Worm (Caenorhabditis elegans) whole organism, mixed stage, embryonic: ENCODE data around the gene T16A1.4.

Source experiments
- M03D4.4 ChIP-seq: sonication (generic microtip); optimal IDR thresholded peaks from 2 replicates; lab custom pipeline; 2017; ENCODE audit warnings: mild to moderate bottlenecking, missing genetic modification characterization, missing compliant biosample characterization
- bed-3 ChIP-seq: fragments of 200-800 bp; sonication (Bioruptor generic); optimal IDR thresholded peaks from 3 replicates; lab custom pipeline; 2018; ENCODE audit warnings: mild to moderate bottlenecking, missing genetic modification characterization, moderate library complexity, missing compliant biosample characterization
- blmp-1 ChIP-seq: fragments of 150-350 bp; optimal IDR thresholded peaks from 2 replicates; lab custom pipeline; 2014; ENCODE audit warnings: missing biosample characterization, missing genetic modification characterization
- ceh-39 ChIP-seq: fragments of 150-350 bp; optimal IDR thresholded peaks from 2 replicates; lab custom pipeline; 2014; ENCODE audit warnings: missing biosample characterization, missing genetic modification characterization
- ceh-43 ChIP-seq: fragments of 200-800 bp; sonication (Bioruptor generic); optimal IDR thresholded peaks from 2 replicates; lab custom pipeline; 2018; ENCODE audit warnings: mild to moderate bottlenecking, missing genetic modification characterization, moderate library complexity, missing compliant biosample characterization
- ces-1 ChIP-seq: fragments of 150-350 bp; optimal IDR thresholded peaks from 2 replicates; lab custom pipeline; 2014; ENCODE audit warnings: missing biosample characterization, missing genetic modification reagents, missing genetic modification characterization
- cnd-1 ChIP-seq: fragments of 200-800 bp; sonication (Bioruptor generic); optimal IDR thresholded peaks from 2 replicates; lab custom pipeline; 2018; ENCODE audit warnings: mild to moderate bottlenecking, missing genetic modification characterization, missing compliant biosample characterization
- drap-1 ChIP-seq: fragments of 200-800 bp; sonication (Bioruptor generic); optimal IDR thresholded peaks from 3 replicates; lab custom pipeline; 2018; ENCODE audit warnings: mild to moderate bottlenecking, missing genetic modification characterization, missing compliant biosample characterization
- elt-1 ChIP-seq: sonication (generic microtip); optimal IDR thresholded peaks from 2 replicates; lab custom pipeline; 2017; ENCODE audit warnings: missing genetic modification characterization, mild to moderate bottlenecking, missing compliant biosample characterization, antibody characterized with exemption, moderate library complexity, borderline replicate concordance; ENCODE audit not compliant: insufficient read depth
- hlh-1 ChIP-seq: fragments of 150-350 bp; optimal IDR thresholded peaks from 2 replicates; lab custom pipeline; 2014; ENCODE audit warnings: missing biosample characterization, missing genetic modification reagents, missing genetic modification characterization
- lin-13 ChIP-seq: fragments of 150-350 bp; optimal IDR thresholded peaks from 2 replicates; lab custom pipeline; 2014; ENCODE audit warnings: missing biosample characterization, missing genetic modification characterization
- lin-32 ChIP-seq: fragments of 200-800 bp; sonication (Bioruptor generic); optimal IDR thresholded peaks from 2 replicates; lab custom pipeline; 2018; ENCODE audit warnings: mild to moderate bottlenecking, missing genetic modification characterization, missing compliant biosample characterization
- lsy-2 ChIP-seq: fragments of 150-350 bp; optimal IDR thresholded peaks from 2 replicates; lab custom pipeline; 2014; ENCODE audit warnings: missing biosample characterization, missing genetic modification characterization
- mab-5 ChIP-seq: fragments of 150-350 bp; optimal IDR thresholded peaks from 2 replicates; lab custom pipeline; 2014; ENCODE audit warnings: missing biosample characterization, missing genetic modification characterization
- mep-1 ChIP-seq: fragments of 150-350 bp; optimal IDR thresholded peaks from 2 replicates; lab custom pipeline; 2017; ENCODE audit warnings: missing biosample characterization, missing genetic modification reagents, missing genetic modification characterization, inconsistent platforms
- mls-2 ChIP-seq: sonication (generic microtip); optimal IDR thresholded peaks from 2 replicates; lab custom pipeline; 2016; ENCODE audit warnings: mild to moderate bottlenecking, missing genetic modification characterization, moderate library complexity, missing compliant biosample characterization
- nhr-12 ChIP-seq: fragments of 150-350 bp; optimal IDR thresholded peaks from 2 replicates; lab custom pipeline; 2014; ENCODE audit warnings: missing biosample characterization, missing genetic modification characterization
- nhr-2 ChIP-seq: fragments of 150-350 bp; optimal IDR thresholded peaks from 2 replicates; lab custom pipeline; 2014; ENCODE audit warnings: missing biosample characterization, missing genetic modification characterization
- nhr-237 ChIP-seq: fragments of 150-350 bp; optimal IDR thresholded peaks from 2 replicates; lab custom pipeline; 2014; ENCODE audit warnings: missing biosample characterization, missing genetic modification characterization
- nhr-76 ChIP-seq: sonication (generic microtip); optimal IDR thresholded peaks from 2 replicates; lab custom pipeline; 2017; ENCODE audit warnings: missing biosample characterization, missing genetic modification characterization
- pha-4 ChIP-seq: fragments of 150-350 bp; optimal IDR thresholded peaks from 2 replicates; lab custom pipeline; 2018; ENCODE audit warnings: missing biosample characterization, missing genetic modification reagents, missing genetic modification characterization
- sem-2 ChIP-seq: fragments of 200-800 bp; sonication (Bioruptor generic); optimal IDR thresholded peaks from 2 replicates; lab custom pipeline; 2018; ENCODE audit warnings: mild to moderate bottlenecking, missing genetic modification characterization, missing compliant biosample characterization
- snpc-4 ChIP-seq: fragments of 150-350 bp; optimal IDR thresholded peaks from 2 replicates; lab custom pipeline; 2014; ENCODE audit warnings: missing biosample characterization, missing genetic modification characterization
- sptf-1 ChIP-seq: sonication (generic microtip); optimal IDR thresholded peaks from 2 replicates; lab custom pipeline; 2017; ENCODE audit warnings: mild to moderate bottlenecking, missing genetic modification characterization, moderate library complexity, missing compliant biosample characterization
- tbx-8 ChIP-seq: fragments of 200-800 bp; sonication (Bioruptor generic); optimal IDR thresholded peaks from 2 replicates; lab custom pipeline; 2018; ENCODE audit warnings: mild to moderate bottlenecking, missing genetic modification characterization, moderate library complexity, missing compliant biosample characterization
- unc-120 ChIP-seq: sonication (generic microtip); optimal IDR thresholded peaks from 2 replicates; lab custom pipeline; 2017; ENCODE audit warnings: missing genetic modification characterization, missing compliant biosample characterization; ENCODE audit not compliant: poor library complexity, severe bottlenecking
- unc-62 ChIP-seq: fragments of 150-350 bp; optimal IDR thresholded peaks from 2 replicates; lab custom pipeline; 2014; ENCODE audit warnings: missing biosample characterization, missing genetic modification reagents, missing genetic modification characterization
- zip-8 ChIP-seq: fragments of 150-350 bp; optimal IDR thresholded peaks from 2 replicates; lab custom pipeline; 2014; ENCODE audit warnings: missing biosample characterization, missing genetic modification characterization
- ztf-11 ChIP-seq: fragments of 150-350 bp; optimal IDR thresholded peaks from 2 replicates; lab custom pipeline; 2014; ENCODE audit warnings: missing biosample characterization, missing genetic modification characterization

T16A1.4 gene

ce11 chrII:2080425-2080824, 932 bp upstream of the T16A1.4 start, which contains the start of gene F07E5.9:
Gene F07E5.9, minus strand, starts transcription at chrII:2080525.
- no peak for TF ChIP-seq blmp-1 (tag; lab: Kevin White, UChicago)
- TF ChIP-seq nhr-12 = no peak
- no peak for TF ChIP-seq zip-8 (tag; lab: Kevin White, UChicago)
- TF ChIP-seq unc-62 (GFP tag; lab: Kevin White, UChicago) = no peak
- TF ChIP-seq lsy-2 (tag; lab: Kevin White, UChicago) = no peak
- TF ChIP-seq M03D4.4 (tag; lab: Kevin White, UChicago) = no peak
- TF ChIP-seq tbx-8 (GFP tag; lab: Kevin White, UChicago) = no peak
- TF ChIP-seq nhr-76 (tag; lab: Kevin White, UChicago) = no peak
- TF ChIP-seq drap-1 = no peak

ce11 chrII:2083726-2084179, 2.4 kb downstream of the T16A1.4 start, which contains the start of the genes T16A1.5 and fbxc-49:
Gene T16A1.5, minus strand, starts transcription at chrII:2083826.
Gene fbxc-49, plus strand, starts transcription at chrII:2084129.
- TF ChIP-seq lin-32 (no peak), ztf-11 (tag; lab: Kevin White, UChicago) (no peak), nhr-2 (tag; lab: Kevin White, UChicago) (no peak), hlh-1 (tag; lab: Kevin White, UChicago) (no peak), unc-120 (tag; lab: Kevin White, UChicago) (no peak), lin-13 (tag; lab: Kevin White, UChicago) (no peak), nhr-237 (tag; lab: Kevin White, UChicago) (no peak), tbx-8 (GFP tag; lab: Kevin White, UChicago) (no peak), ces-1 (GFP tag; lab: Kevin White, UChicago) (no peak), elt-1 (tag; lab: Kevin White, UChicago) (no peak), lsy-2 (tag; lab: Kevin White, UChicago) (no peak)

ce11 chrII:2087206-2087605, 5.8 kb downstream of the T16A1.4 start:
- no peak for TF ChIP-seq lsy-2 (tag; lab: Kevin White, UChicago)
- TF ChIP-seq drap-1 = no peak
- no peak for TF ChIP-seq zip-8 (tag; lab: Kevin White, UChicago)
- TF ChIP-seq ceh-43 (GFP tag; lab: Kevin White, UChicago) = no peak
- no peak for TF ChIP-seq bed-3 (GFP tag; lab: Kevin White, UChicago)
- TF ChIP-seq nhr-12 = no peak
- TF ChIP-seq sptf-1 (tag; lab: Kevin White, UChicago) = no peak
- no peak for TF ChIP-seq mls-2 (tag; lab: Kevin White, UChicago)
- no peak for TF ChIP-seq lin-13 (tag; lab: Kevin White, UChicago)
- no peak for TF ChIP-seq lin-32
- no peak for TF ChIP-seq unc-62 (GFP tag; lab: Kevin White, UChicago)
- TF ChIP-seq ces-1 (GFP tag; lab: Kevin White, UChicago) = no peak
- TF ChIP-seq nhr-76 (tag; lab: Kevin White, UChicago) = no peak
- TF ChIP-seq snpc-4 (tag; lab: Kevin White, UChicago) = no peak
- TF ChIP-seq ztf-11 (tag; lab: Kevin White, UChicago) = no peak
- TF ChIP-seq cnd-1 (tag; lab: Kevin White, UChicago) = no peak
- TF ChIP-seq blmp-1 (tag; lab: Kevin White, UChicago) = no peak
- TF ChIP-seq, all 35 proteins: peak for 0

- no peak for TF ChIP-seq unc-62 (GFP tag; lab: Kevin White, UChicago)
- TF ChIP-seq ceh-39 (tag; lab: Kevin White, UChicago) = no peak
- no peak for TF ChIP-seq sptf-1 (tag; lab: Kevin White, UChicago)
- TF ChIP-seq ces-1 (GFP tag; lab: Kevin White, UChicago) = no peak
- TF ChIP-seq zip-8 (tag; lab: Kevin White, UChicago) = no peak
- TF ChIP-seq ceh-43 (GFP tag; lab: Kevin White, UChicago) = no peak
- TF ChIP-seq mab-5 (tag; lab: Kevin White, UChicago) = no peak
- no peak for TF ChIP-seq lin-32
- no peak for TF ChIP-seq snpc-4 (tag; lab: Kevin White, UChicago)
- no peak for TF ChIP-seq blmp-1 (tag; lab: Kevin White, UChicago)
- TF ChIP-seq bed-3 (GFP tag; lab: Kevin White, UChicago) = no peak
- TF ChIP-seq nhr-12 = no peak
- no peak for TF ChIP-seq pha-4 (tag; lab: Kevin White, UChicago)
- TF ChIP-seq unc-120 (tag; lab: Kevin White, UChicago) = no peak
- TF ChIP-seq M03D4.4 (tag; lab: Kevin White, UChicago) = no peak
- TF ChIP-seq mls-2 (tag; lab: Kevin White, UChicago) = no peak
- TF ChIP-seq sem-2 (GFP tag; lab: Kevin White, UChicago) = no peak
- TF ChIP-seq, all 35 proteins: peak for 0
Measured at ce11 chrII:2090605-2091004, 9.2 kb downstream of the T16A1.4 start, which contains the start of gene trpl-5. Gene trpl-5, minus strand, starts transcription at chrII:2090636.

ce11 chrII:2091972-2092371, 10.6 kb downstream of the T16A1.4 start, which contains the start of gene T16A1.10:
Gene T16A1.10, minus strand, starts transcription at chrII:2092094.
- TF ChIP-seq ces-1 (GFP tag; lab: Kevin White, UChicago) (no peak), ceh-43 (GFP tag; lab: Kevin White, UChicago) (no peak), tbx-8 (GFP tag; lab: Kevin White, UChicago) (no peak), ceh-39 (tag; lab: Kevin White, UChicago) (no peak), cnd-1 (tag; lab: Kevin White, UChicago) (peak; percentile 62), lin-13 (tag; lab: Kevin White, UChicago) (peak; percentile 2), nhr-76 (tag; lab: Kevin White, UChicago) (no peak), lin-32 (peak; percentile 82), mep-1 (no peak), hlh-1 (tag; lab: Kevin White, UChicago) (peak; percentile 1), unc-62 (GFP tag; lab: Kevin White, UChicago) (no peak)
